Worm (Caenorhabditis elegans) whole organism, L1 larva: Measurements from ENCODE around the gene srsy-2.
A peak's percentile ranks its signal among the peaks of the same experiment; 100 is the strongest.

Experiments
- C04F5.9 ChIP-seq: sonication (generic microtip); optimal IDR thresholded peaks from 2 replicates; lab custom pipeline; 2016; ENCODE audit warnings: missing genetic modification characterization, missing compliant biosample characterization
- C34B4.2 ChIP-seq: sonication (generic microtip); optimal IDR thresholded peaks from 2 replicates; lab custom pipeline; 2017; ENCODE audit warnings: mild to moderate bottlenecking, missing genetic modification characterization, missing compliant biosample characterization
- F16B12.6 ChIP-seq: fragments of 150-350 bp; optimal IDR thresholded peaks from 2 replicates; lab custom pipeline; 2014; ENCODE audit warnings: missing biosample characterization, missing genetic modification characterization
- Y116A8C.19 ChIP-seq: sonication (generic microtip); optimal IDR thresholded peaks from 2 replicates; lab custom pipeline; 2016; ENCODE audit warnings: missing compliant biosample characterization, missing genetic modification characterization, borderline replicate concordance
- aha-1 ChIP-seq: fragments of 150-350 bp; optimal IDR thresholded peaks from 2 replicates; lab custom pipeline; 2014; ENCODE audit warnings: missing biosample characterization, missing genetic modification characterization
- aly-2 ChIP-seq: fragments of 150-350 bp; optimal IDR thresholded peaks from 2 replicates; lab custom pipeline; 2014; ENCODE audit warnings: missing biosample characterization, missing genetic modification characterization
- ama-1 ChIP-seq: fragments of 150-350 bp; optimal IDR thresholded peaks from 2 replicates; lab custom pipeline; 2014
- blmp-1 ChIP-seq: fragments of 150-350 bp; optimal IDR thresholded peaks from 2 replicates; lab custom pipeline; 2014; ENCODE audit warnings: missing biosample characterization, missing genetic modification characterization
- ceh-63 ChIP-seq: fragments of 200-800 bp; sonication (Bioruptor generic); optimal IDR thresholded peaks from 2 replicates; lab custom pipeline; 2018; ENCODE audit warnings: mild to moderate bottlenecking, missing genetic modification characterization, missing compliant biosample characterization
- ceh-8 ChIP-seq: fragments of 200-800 bp; sonication (Bioruptor generic); optimal IDR thresholded peaks from 2 replicates; lab custom pipeline; 2018; ENCODE audit warnings: mild to moderate bottlenecking, missing genetic modification characterization, moderate library complexity, missing compliant biosample characterization
- ceh-82 ChIP-seq, 3 experiments: fragments of 150-350 bp in 1 of 3; sonication (generic microtip) in 2 of 3; optimal IDR thresholded peaks; 2 replicates each; lab custom pipeline; 2014 to 2017; ENCODE audit warnings: missing biosample characterization in 3 of 3, missing genetic modification characterization in 3 of 3
- ceh-88 ChIP-seq: fragments of 200-800 bp; sonication (Bioruptor generic); IDR thresholded peaks from 2 replicates; pipeline ENCODE4 v1.3.6; 2022; ENCODE audit warnings: missing genetic modification characterization, missing compliant biosample characterization
- ceh-90 ChIP-seq: sonication (generic microtip); optimal IDR thresholded peaks from 2 replicates; lab custom pipeline; 2016; ENCODE audit warnings: missing genetic modification characterization, missing compliant biosample characterization
- efl-3 ChIP-seq: fragments of 200-800 bp; sonication (Bioruptor generic); optimal IDR thresholded peaks from 2 replicates; lab custom pipeline; 2018; ENCODE audit warnings: mild to moderate bottlenecking, missing genetic modification characterization, missing compliant biosample characterization
- egl-13 ChIP-seq: sonication (generic microtip); optimal IDR thresholded peaks from 2 replicates; lab custom pipeline; 2016; ENCODE audit warnings: missing genotype, missing genetic modification reagents, missing genetic modification characterization, missing compliant biosample characterization
- egl-27 ChIP-seq, 2 experiments: fragments of 150-350 bp in 1 of 2; sonication (generic microtip); optimal IDR thresholded peaks; 3 replicates each; lab custom pipeline; 2017 to 2018; ENCODE audit warnings: missing biosample characterization in 2 of 2, missing genetic modification characterization in 2 of 2, missing genetic modification reagents in 2 of 2
- elt-2 ChIP-seq: sonication (generic microtip); optimal IDR thresholded peaks from 2 replicates; lab custom pipeline; 2016; ENCODE audit warnings: missing genetic modification characterization, mild to moderate bottlenecking, inconsistent platforms, missing compliant biosample characterization, missing genetic modification reagents
- elt-3 ChIP-seq, 6 experiments: fragments of 150-350 bp in 1 of 6; sonication (generic microtip); optimal IDR thresholded peaks; 2 replicates each; lab custom pipeline; 2017 to 2018; ENCODE audit warnings: missing biosample characterization in 6 of 6, missing genetic modification characterization in 6 of 6, inconsistent platforms in 1 of 6
- fkh-8 ChIP-seq: sonication (generic microtip); optimal IDR thresholded peaks from 2 replicates; lab custom pipeline; 2016; ENCODE audit warnings: mild to moderate bottlenecking, missing genetic modification characterization, missing compliant biosample characterization
- fos-1 ChIP-seq: fragments of 150-350 bp; optimal IDR thresholded peaks from 2 replicates; lab custom pipeline; 2014; ENCODE audit warnings: missing biosample characterization, missing genetic modification characterization
- grh-1 ChIP-seq: fragments of 200-800 bp; sonication (Bioruptor generic); IDR thresholded peaks from 2 replicates; pipeline ENCODE4 v1.3.6; 2022; ENCODE audit warnings: missing genetic modification reagents, missing genetic modification characterization, missing compliant biosample characterization
- hlh-17 ChIP-seq: fragments of 200-800 bp; sonication (Bioruptor generic); optimal IDR thresholded peaks from 2 replicates; lab custom pipeline; 2018; ENCODE audit warnings: missing genetic modification characterization, mild to moderate bottlenecking, missing compliant biosample characterization, moderate library complexity, borderline replicate concordance
- hlh-4 ChIP-seq: sonication (generic microtip); optimal IDR thresholded peaks from 2 replicates; lab custom pipeline; 2016; ENCODE audit warnings: mild to moderate bottlenecking, missing genetic modification characterization, missing compliant biosample characterization
- hpl-2 ChIP-seq: fragments of 150-350 bp; optimal IDR thresholded peaks from 2 replicates; lab custom pipeline; 2014; ENCODE audit warnings: missing biosample characterization, missing genetic modification reagents, missing genetic modification characterization
- jun-1 ChIP-seq: fragments of 150-350 bp; optimal IDR thresholded peaks from 2 replicates; lab custom pipeline; 2014; ENCODE audit warnings: missing biosample characterization, missing genetic modification reagents, missing genetic modification characterization
- lin-13 ChIP-seq: fragments of 150-350 bp; optimal IDR thresholded peaks from 2 replicates; lab custom pipeline; 2014; ENCODE audit warnings: missing biosample characterization, missing genetic modification reagents, missing genetic modification characterization
- lin-14 ChIP-seq: fragments of 200-800 bp; sonication (Bioruptor generic); optimal IDR thresholded peaks from 2 replicates; lab custom pipeline; 2018; ENCODE audit warnings: mild to moderate bottlenecking, missing genetic modification characterization, moderate library complexity, missing compliant biosample characterization
- lin-15B ChIP-seq: fragments of 150-350 bp; sonication (generic microtip); optimal IDR thresholded peaks from 3 replicates; lab custom pipeline; 2014; ENCODE audit warnings: missing biosample characterization, missing genetic modification characterization
- lir-3 ChIP-seq: sonication (generic microtip); optimal IDR thresholded peaks from 2 replicates; lab custom pipeline; 2016; ENCODE audit warnings: mild to moderate bottlenecking, missing genetic modification characterization, moderate library complexity, missing compliant biosample characterization; ENCODE audit not compliant: poor library complexity
- lsy-2 ChIP-seq, 2 experiments: fragments of 150-350 bp; optimal IDR thresholded peaks; 2 replicates each; lab custom pipeline; 2014; ENCODE audit warnings: missing biosample characterization in 2 of 2, missing genetic modification characterization in 2 of 2
- mdl-1 ChIP-seq, 2 experiments: fragments of 150-350 bp; optimal IDR thresholded peaks; 2 replicates each; lab custom pipeline; 2014 to 2017; ENCODE audit warnings: missing biosample characterization in 2 of 2, missing genetic modification characterization in 2 of 2, inconsistent platforms in 1 of 2
- mef-2 ChIP-seq: fragments of 150-350 bp; optimal IDR thresholded peaks from 2 replicates; lab custom pipeline; 2014; ENCODE audit warnings: missing biosample characterization, missing genetic modification characterization
- nhr-11 ChIP-seq: fragments of 150-350 bp; optimal IDR thresholded peaks from 2 replicates; lab custom pipeline; 2014; ENCODE audit warnings: missing biosample characterization, missing genetic modification characterization
- nhr-12 ChIP-seq: sonication (generic microtip); optimal IDR thresholded peaks from 2 replicates; lab custom pipeline; 2017; ENCODE audit warnings: missing biosample characterization, missing genetic modification characterization
- nhr-20 ChIP-seq: sonication (generic microtip); optimal IDR thresholded peaks from 2 replicates; lab custom pipeline; 2016; ENCODE audit warnings: mild to moderate bottlenecking, missing genetic modification characterization, missing compliant biosample characterization
- nhr-71 ChIP-seq: sonication (generic microtip); optimal IDR thresholded peaks from 2 replicates; lab custom pipeline; 2016; ENCODE audit warnings: mild to moderate bottlenecking, missing genetic modification characterization, moderate library complexity, missing compliant biosample characterization
- nhr-76 ChIP-seq: sonication (generic microtip); optimal IDR thresholded peaks from 2 replicates; lab custom pipeline; 2017; ENCODE audit warnings: missing biosample characterization, missing genetic modification characterization
- nhr-84 ChIP-seq: sonication (generic microtip); optimal IDR thresholded peaks from 2 replicates; lab custom pipeline; 2017; ENCODE audit warnings: missing biosample characterization, missing genetic modification characterization
- nhr-85 ChIP-seq: sonication (generic microtip); peaks from one replicate; lab custom pipeline; 2016; ENCODE audit warnings: missing genetic modification characterization, inconsistent platforms, missing compliant biosample characterization
- nhr-90 ChIP-seq: sonication (generic microtip); optimal IDR thresholded peaks from 2 replicates; lab custom pipeline; 2016; ENCODE audit warnings: mild to moderate bottlenecking, missing genetic modification characterization, missing compliant biosample characterization; ENCODE audit not compliant: poor library complexity
- pqm-1 ChIP-seq: sonication (generic microtip); optimal IDR thresholded peaks from 3 replicates; lab custom pipeline; 2017; ENCODE audit warnings: missing biosample characterization, missing genetic modification characterization
- skn-1 ChIP-seq: fragments of 150-350 bp; optimal IDR thresholded peaks from 2 replicates; lab custom pipeline; 2014; ENCODE audit warnings: missing biosample characterization, missing genetic modification characterization
- snu-23 ChIP-seq: sonication (generic microtip); optimal IDR thresholded peaks from 2 replicates; lab custom pipeline; 2016; ENCODE audit warnings: missing genetic modification characterization, missing compliant biosample characterization
- sox-4 ChIP-seq: sonication (generic microtip); optimal IDR thresholded peaks from 2 replicates; lab custom pipeline; 2016; ENCODE audit warnings: missing genetic modification characterization, missing compliant biosample characterization
- sup-37 ChIP-seq: fragments of 200-800 bp; sonication (Bioruptor generic); optimal IDR thresholded peaks from 2 replicates; lab custom pipeline; 2018; ENCODE audit warnings: mild to moderate bottlenecking, missing genetic modification characterization, missing compliant biosample characterization
- tbx-2 ChIP-seq: sonication (generic microtip); optimal IDR thresholded peaks from 2 replicates; lab custom pipeline; 2016; ENCODE audit warnings: missing genetic modification characterization, missing compliant biosample characterization
- unc-30 ChIP-seq: sonication (generic microtip); optimal IDR thresholded peaks from 2 replicates; lab custom pipeline; 2017; ENCODE audit warnings: missing biosample characterization, missing genetic modification characterization
- unc-62 ChIP-seq: fragments of 150-350 bp; optimal IDR thresholded peaks from 2 replicates; lab custom pipeline; 2014; ENCODE audit warnings: missing biosample characterization, missing genetic modification reagents, missing genetic modification characterization
- xbp-1 ChIP-seq: sonication (generic microtip); optimal IDR thresholded peaks from 2 replicates; lab custom pipeline; 2016; ENCODE audit warnings: missing genetic modification characterization, missing compliant biosample characterization
- zip-4 ChIP-seq: fragments of 200-800 bp; sonication (Bioruptor generic); optimal IDR thresholded peaks from 2 replicates; lab custom pipeline; 2018; ENCODE audit warnings: mild to moderate bottlenecking, missing genetic modification characterization, moderate library complexity, missing compliant biosample characterization
- ztf-11 ChIP-seq, 2 experiments: sonication (generic microtip); optimal IDR thresholded peaks; 2 replicates each; lab custom pipeline; 2016 to 2017; ENCODE audit warnings: missing genetic modification characterization in 2 of 2, missing biosample characterization in 1 of 2, missing compliant biosample characterization in 1 of 2
- ztf-4 ChIP-seq: fragments of 150-350 bp; optimal IDR thresholded peaks from 2 replicates; lab custom pipeline; 2014; ENCODE audit warnings: missing biosample characterization, missing genetic modification characterization

The srsy-2 gene

ce11 chrII:6250782-6251461, 24.0 kb upstream of the srsy-2 start, which contains the start of gene phb-2 (continued):
- TF ChIP-seq nhr-12 (no peak), ceh-8 (GFP tag; lab: Kevin White, UChicago) (no peak), elt-3 (tag; optimal IDR thresholded peaks at IDR 0.05; lab: Kevin White, UChicago) (peak in 2 of 6 experiments; percentile 59 to 73), nhr-71 (tag; lab: Kevin White, UChicago) (peak; percentile 88), Y116A8C.19 (tag; lab: Kevin White, UChicago) (no peak), ztf-4 (tag; lab: Kevin White, UChicago) (peak; percentile 44), lir-3 (tag; lab: Kevin White, UChicago) (peak; percentile 67), hlh-17 (GFP tag; lab: Kevin White, UChicago) (no peak), mdl-1 (tag; optimal IDR thresholded peaks at IDR 0.05; lab: Kevin White, UChicago) (peak in 1 of 2 experiments; percentile 78), ceh-63 (GFP tag; lab: Kevin White, UChicago) (no peak), tbx-2 (tag; lab: Kevin White, UChicago) (peak; percentile 80), egl-13 (no peak), F16B12.6 (tag; lab: Kevin White, UChicago) (peak; percentile 60), blmp-1 (tag; lab: Kevin White, UChicago) (peak; percentile 73), sup-37 (GFP tag; lab: Kevin White, UChicago) (no peak), ceh-88 (GFP tag; lab: Robert Waterston, UW) (0 out of 2 replicates have a peak, but pooled peaks have one; percentile 46), snu-23 (GFP tag; lab: Kevin White, UChicago) (peak; percentile 87), nhr-76 (tag; lab: Kevin White, UChicago) (no peak), nhr-11 (tag; lab: Kevin White, UChicago) (peak; percentile 46), fkh-8 (peak; percentile 64), unc-30 (tag; lab: Kevin White, UChicago) (no peak), fos-1 (peak; percentile 63), grh-1 (peak; percentile 59), xbp-1 (tag; lab: Kevin White, UChicago) (peak; percentile 74), pqm-1 (no peak), nhr-90 (tag; lab: Kevin White, UChicago) (peak; percentile 73), aha-1 (tag; lab: Kevin White, UChicago) (no peak), ceh-82 (tag; optimal IDR thresholded peaks at IDR 0.05; lab: Kevin White, UChicago) (peak; percentile 57 to 85 (median 82)), C04F5.9 (tag; lab: Kevin White, UChicago) (peak; percentile 17), egl-27 (tag; optimal IDR thresholded peaks at IDR 0.05; lab: Kevin White, UChicago) (no peak), ceh-90 (tag; lab: Kevin White, UChicago) (no peak), sox-4 (tag; lab: Kevin White, UChicago) (peak; percentile 3), ama-1 (lab: Kevin White, UChicago) (peak; percentile 6), nhr-84 (tag; lab: Kevin White, UChicago) (no peak), aly-2 (tag; lab: Kevin White, UChicago) (peak; percentile 46), lsy-2 (tag; optimal IDR thresholded peaks at IDR 0.05; lab: Kevin White, UChicago) (peak; percentile 86 to 94), elt-2 (tag; lab: Kevin White, UChicago) (no peak), skn-1 (tag; lab: Kevin White, UChicago) (peak; percentile 87), lin-14 (peak; percentile 73), hlh-4 (tag; lab: Kevin White, UChicago) (no peak), hpl-2 (GFP tag; lab: Kevin White, UChicago) (peak; percentile 7), C34B4.2 (tag; lab: Kevin White, UChicago) (no peak), lin-13 (peak; percentile 70), lin-15B (peak; percentile 72), jun-1 (peak; percentile 68), ztf-11 (tag; optimal IDR thresholded peaks at IDR 0.05; lab: Kevin White, UChicago) (no peak), mef-2 (tag; lab: Kevin White, UChicago) (no peak), unc-62 (no peak), nhr-85 (peak; percentile 91), nhr-20 (tag; lab: Kevin White, UChicago) (peak; percentile 79), efl-3 (no peak), zip-4 (GFP tag; lab: Kevin White, UChicago) (no peak)
